Worm (Caenorhabditis elegans): ENCODE data around the gene Y67A10A.2.

DNA sequence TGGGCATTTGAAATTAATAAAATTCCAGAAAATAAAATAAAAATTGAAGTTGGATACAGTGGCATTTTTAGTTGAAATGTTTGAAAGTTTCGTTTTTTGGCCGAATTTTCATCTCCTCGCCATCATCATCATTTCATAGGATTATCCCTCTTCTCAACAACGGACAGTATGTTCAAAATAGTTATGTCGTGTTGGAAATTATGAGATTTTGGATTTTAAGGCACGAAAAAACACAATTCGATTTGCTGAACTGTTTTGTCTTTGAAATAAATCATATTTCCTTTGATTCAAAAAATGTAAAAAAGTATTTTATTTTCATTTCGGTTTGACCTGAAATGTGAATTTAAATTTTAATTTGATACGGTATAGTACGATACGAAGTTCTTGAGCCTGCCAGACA, 5.9 kb downstream of the Y67A10A.2 start, which contains the start of gene srlf-28:
- TF ChIP-seq aly-1 (tag; optimal IDR thresholded peaks at IDR 0.05) (no peak), ama-1 (optimal IDR thresholded peaks at IDR 0.05) (no peak), tra-4 (tag; optimal IDR thresholded peaks at IDR 0.05) (no peak), hmg-4 (GFP tag; optimal IDR thresholded peaks at IDR 0.05) (no peak)

Data from whole organism, early embryonic.